Fruit fly (Drosophila melanogaster) ovary, adult (tissue): Measurements from ENCODE around the gene Pde11.

Experiments
- CG17801 ChIP-seq: fragments of 200-800 bp; optimal IDR thresholded peaks from 2 replicates; lab custom pipeline; 2019; ENCODE audit warnings: missing biosample characterization, mild to moderate bottlenecking, missing genetic modification characterization, moderate library complexity; ENCODE audit not compliant: partially characterized antibody

Pde11 gene

DNA sequence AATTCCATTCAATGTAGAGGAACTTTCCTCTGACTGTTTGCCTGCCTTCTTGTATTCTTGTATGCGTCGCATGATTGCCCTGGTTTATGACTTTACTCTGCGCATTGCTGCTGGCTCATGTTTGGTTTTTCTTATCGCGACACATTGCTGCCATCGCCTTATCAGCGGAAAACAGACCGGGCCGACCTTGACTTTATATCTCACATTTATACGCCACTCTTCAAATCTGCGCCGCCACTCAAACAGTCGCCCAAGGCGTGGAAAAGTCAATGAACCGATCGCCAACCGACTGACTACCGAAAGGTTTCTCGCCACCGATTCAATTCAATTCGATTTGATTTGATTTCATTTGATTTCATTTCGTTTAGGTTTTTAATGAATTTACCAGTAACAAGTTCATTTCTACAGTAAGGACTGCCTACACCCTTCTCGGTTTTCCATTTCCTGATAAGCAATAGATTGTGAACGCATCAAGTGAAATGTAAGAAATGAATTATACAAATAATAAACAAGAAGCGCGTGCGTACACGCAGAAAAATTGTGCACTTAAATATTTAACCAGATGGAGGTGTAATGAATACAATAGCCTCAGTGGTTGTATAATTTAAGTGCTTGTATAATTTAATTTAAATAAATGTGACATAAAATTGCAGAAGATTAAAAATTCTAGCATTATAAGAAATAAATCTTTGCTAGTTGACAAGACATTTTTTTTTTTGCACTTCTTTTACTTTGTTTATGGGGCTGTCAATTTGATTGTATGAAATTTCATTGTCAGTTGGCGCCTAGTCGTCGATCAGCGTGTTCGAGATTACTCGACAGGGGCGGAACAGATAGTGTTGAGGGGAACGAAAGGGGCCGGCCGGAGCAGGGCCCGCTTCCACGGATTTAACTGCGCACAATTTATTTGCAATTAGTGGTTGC lies 23.6 kb downstream of the Pde11 start:
- no peak for TF ChIP-seq CG17801

- no peak for TF ChIP-seq CG17801
Observed at dm6 chr2L:18564417-18564816, 25.7 kb downstream of the Pde11 start.

- TF ChIP-seq CG17801, result no peak
Observed at dm6 chr2L:18563991-18564390, 26.2 kb downstream of the Pde11 start.

- TF ChIP-seq CG17801, result peak; percentile 88
Observed at dm6 chr2L:18563020-18563546, 27.1 kb downstream of the Pde11 start.

- TF ChIP-seq CG17801, result no peak
Observed at dm6 chr2L:18562573-18562972, 27.6 kb downstream of the Pde11 start.

DNA sequence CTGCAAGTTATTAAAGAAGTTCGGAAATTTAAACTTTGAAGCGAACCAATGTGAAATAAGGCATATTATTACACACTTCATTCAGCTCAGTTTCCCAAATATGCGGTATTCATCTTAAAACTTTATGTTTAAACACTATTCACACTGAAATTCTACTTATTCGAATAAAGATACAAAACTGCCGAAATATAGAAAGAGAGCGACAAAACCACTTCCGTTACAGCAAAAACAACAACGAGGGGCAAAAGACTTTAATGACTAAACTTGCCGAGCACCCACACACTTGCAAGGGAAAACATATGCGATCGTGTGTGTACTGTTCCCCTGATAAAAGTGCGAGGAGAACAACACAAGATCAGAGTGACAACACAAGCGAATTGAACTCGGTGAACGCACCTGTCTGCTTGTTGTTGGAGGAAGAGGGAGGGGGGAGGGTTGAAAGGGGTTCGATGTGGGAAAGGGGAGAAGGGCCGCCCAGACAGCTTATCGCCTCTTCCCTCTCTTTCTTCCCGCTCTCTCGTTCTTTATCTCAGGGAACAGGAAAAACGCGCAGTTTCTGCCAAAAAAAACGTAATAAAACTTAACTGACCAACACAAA lies 28.5 kb downstream of the Pde11 start:
- TF ChIP-seq CG17801, result no peak

- TF ChIP-seq CG17801, result no peak
Observed at dm6 chr2L:18561018-18561417, 29.1 kb downstream of the Pde11 start.

- no peak for TF ChIP-seq CG17801
Observed at dm6 chr2L:18559084-18559483, 31.1 kb downstream of the Pde11 start.

DNA sequence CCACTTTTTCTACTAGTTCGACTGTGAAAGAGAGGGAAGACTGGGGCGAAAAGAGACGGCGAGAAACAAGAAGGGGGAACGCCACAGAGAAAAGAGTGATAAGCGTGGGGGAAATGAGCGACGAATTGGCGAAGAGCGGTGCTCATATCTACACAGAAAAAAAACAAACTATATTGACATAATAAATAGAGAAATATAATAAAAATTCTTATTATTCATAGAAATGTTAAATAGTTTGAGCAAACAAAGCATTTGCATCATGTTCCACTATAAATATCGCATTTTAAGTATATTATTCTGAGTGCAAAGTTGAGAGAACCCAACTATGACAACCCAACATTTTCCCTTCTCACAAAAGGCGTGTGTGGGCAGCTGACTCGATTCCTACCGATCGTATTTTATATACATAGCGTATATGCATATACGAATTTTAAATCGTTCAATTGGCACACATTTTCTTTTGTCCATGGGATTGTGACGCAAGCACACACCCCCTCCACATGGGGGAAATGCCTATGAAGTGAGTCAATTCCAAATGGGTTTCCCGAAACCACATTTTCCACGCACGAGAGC lies 32.1 kb downstream of the Pde11 start:
- no peak for TF ChIP-seq CG17801

dm6 chr2L:18556384-18556783 lies 33.8 kb downstream of the Pde11 start:
- no peak for TF ChIP-seq CG17801

DNA sequence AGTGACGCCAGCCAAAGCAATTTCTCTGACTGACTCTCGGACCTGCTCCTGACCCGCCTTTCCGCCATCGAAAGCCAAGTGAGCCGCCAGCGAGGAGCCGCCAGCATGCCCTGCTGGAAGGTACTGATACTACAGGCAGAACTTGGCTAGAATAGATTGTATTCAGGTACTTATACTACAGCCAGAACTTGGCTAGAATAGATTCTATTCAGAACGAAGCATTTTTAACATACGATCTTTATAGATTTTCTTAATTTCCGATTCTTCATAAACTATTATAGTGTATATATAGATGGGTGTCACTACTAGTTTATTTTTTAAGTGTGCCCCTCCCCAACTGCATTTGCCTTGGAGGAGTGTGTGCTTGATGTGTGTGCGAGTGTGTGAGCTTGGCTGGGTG lies 35.9 kb downstream of the Pde11 start:
- no peak for TF ChIP-seq CG17801

DNA sequence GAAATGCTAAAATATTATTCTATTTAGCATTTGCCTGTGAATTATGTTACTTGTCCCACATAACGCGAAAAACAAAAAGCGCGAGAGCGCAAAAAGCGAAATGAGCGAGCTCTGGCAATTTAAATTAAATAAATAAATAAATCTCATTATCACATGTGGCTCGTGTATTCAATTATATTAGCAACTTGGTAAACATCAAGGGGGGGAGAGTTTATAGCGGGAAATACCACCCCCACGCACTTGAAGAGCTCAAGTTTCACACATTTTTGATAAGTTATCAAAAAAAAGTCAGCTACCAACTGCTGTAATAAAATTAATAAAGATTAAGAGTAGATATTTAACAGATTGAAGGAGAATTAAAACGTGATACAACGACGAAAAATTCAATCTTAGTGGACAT lies 40.7 kb downstream of the Pde11 start:
- no peak for TF ChIP-seq CG17801

DNA sequence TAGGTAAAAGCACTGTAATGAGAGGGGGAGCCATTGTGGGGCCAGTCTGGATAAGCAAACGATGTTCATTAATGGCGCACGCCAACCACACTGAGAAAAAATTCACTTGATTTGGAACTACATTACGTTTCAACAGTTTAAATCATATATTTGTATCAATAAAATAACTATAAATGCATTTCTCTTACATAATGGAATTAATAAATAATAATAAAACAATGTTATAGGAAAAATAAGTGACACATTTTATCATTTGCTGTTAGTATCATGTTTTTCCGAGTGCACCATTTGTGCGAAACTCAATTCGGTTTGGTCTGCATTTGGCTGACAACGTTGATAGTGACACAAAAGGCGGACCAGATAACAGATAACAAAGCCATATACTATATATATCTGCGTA lies 41.4 kb downstream of the Pde11 start:
- TF ChIP-seq CG17801, result no peak

DNA sequence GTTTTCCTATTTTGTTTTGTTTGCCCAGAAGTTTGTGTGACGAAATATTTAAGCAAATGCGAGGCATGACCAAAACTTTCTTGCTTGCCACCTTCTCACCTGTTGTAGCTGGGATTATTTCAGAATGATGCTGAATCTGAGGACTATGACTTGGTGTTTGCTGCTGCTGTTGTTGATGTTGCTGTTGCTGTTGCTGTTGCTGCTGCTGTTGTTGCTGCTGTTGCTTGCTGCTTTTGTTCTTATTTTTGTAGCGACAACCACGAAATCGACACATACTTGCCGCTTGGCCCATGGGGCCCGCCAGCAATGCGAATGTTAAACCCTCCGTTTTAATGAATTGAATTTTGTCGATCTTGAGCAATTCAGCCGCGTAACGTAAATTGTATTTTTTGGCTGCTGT lies 43.7 kb downstream of the Pde11 start:
- TF ChIP-seq CG17801, result no peak

DNA sequence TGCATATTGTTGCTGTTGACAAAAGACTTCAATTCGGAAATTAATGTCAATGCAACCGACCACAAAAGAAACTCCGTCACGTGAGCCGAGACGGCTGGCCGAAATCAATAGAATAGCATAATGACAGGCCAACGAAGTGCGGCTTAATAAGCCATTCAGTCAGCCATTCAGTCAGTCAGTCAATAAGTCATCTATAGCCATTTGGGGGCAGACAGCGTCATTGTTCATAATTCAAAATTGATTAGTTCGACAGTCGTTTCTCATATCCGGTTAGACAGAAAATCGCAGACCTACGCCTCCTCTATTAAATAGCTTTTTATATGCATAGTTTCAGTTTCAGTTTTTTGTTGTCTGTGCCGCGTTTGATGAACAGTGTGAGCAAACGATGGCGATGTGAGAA lies 64.1 kb downstream of the Pde11 start:
- TF ChIP-seq CG17801, result no peak

dm6 chr2L:18524896-18525295 lies 65.2 kb downstream of the Pde11 start:
- TF ChIP-seq CG17801, result no peak

DNA sequence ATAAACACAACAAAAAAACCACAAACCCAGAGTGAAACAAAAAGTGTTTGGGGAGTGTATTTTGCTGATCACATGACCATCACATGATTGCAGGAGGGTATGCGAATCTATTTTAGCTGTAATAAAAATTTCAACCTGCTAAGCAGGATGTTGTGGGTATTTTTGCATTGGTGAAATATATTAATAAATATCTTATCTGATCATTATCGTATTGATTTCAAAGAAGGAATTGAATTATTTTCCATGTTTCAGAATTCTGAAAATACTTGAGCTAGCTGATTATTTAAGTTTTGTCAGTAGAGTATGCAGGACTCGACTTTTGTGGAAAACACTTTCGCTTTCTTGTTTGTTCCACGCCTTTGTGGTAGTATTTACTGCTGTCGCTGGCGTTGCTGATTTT lies 67.1 kb downstream of the Pde11 start:
- no peak for TF ChIP-seq CG17801

- TF ChIP-seq CG17801, result no peak
Observed at dm6 chr2L:18522258-18522657, 67.9 kb downstream of the Pde11 start.
